Fruit fly (Drosophila melanogaster): ENCODE measurements around the gene yem.

The yem gene

dm6 chr3R:29122817-29123611 is at the start of gene yem, which contains the start of gene Ctl2 (continued):
- TF ChIP-seq pho (GFP tag; optimal IDR thresholded peaks at IDR 0.05) (peak; percentile 91), CG18262 (tag; optimal IDR thresholded peaks at IDR 0.05) (peak; percentile 68), pan (optimal IDR thresholded peaks at IDR 0.05) (no peak), pan (GFP tag; optimal IDR thresholded peaks at IDR 0.05 in 1 of 2, IDR thresholded peaks at IDR 0.05 in 1 of 2) (peak in 1 of 2 experiments; percentile 9), CG6683 (GFP tag; optimal IDR thresholded peaks at IDR 0.05) (peak; percentile 2), dati (GFP tag; IDR thresholded peaks at IDR 0.05) (no peak), CG9797 (GFP tag; optimal IDR thresholded peaks at IDR 0.05) (peak; percentile 37), Max (GFP tag; optimal IDR thresholded peaks at IDR 0.05) (peak; percentile 81), CG3407 (GFP tag; optimal IDR thresholded peaks at IDR 0.05) (peak; percentile 7), fd96Cb (tag; optimal IDR thresholded peaks at IDR 0.05) (peak; percentile 44), zfh1 (GFP tag; IDR thresholded peaks at IDR 0.05) (peak; percentile 75), pb (GFP tag; optimal IDR thresholded peaks at IDR 0.05) (peak; percentile 62), CG11093 (GFP tag; IDR thresholded peaks at IDR 0.05) (no peak; the same call in 2 of the 3 replicates), lilli (GFP tag; optimal IDR thresholded peaks at IDR 0.05) (peak; percentile 90), CG13424 (tag; optimal IDR thresholded peaks at IDR 0.05) (peak; percentile 71), aop (GFP tag; IDR thresholded peaks at IDR 0.05) (no peak; the same call in 1 of the 2 replicates), CG2712 (tag; optimal IDR thresholded peaks at IDR 0.05) (peak; percentile 68), dysf (GFP tag; IDR thresholded peaks at IDR 0.05) (peak; percentile 79), CG8924 (tag; optimal IDR thresholded peaks at IDR 0.05) (peak; percentile 50), CG7928 (GFP tag; optimal IDR thresholded peaks at IDR 0.05) (peak; percentile 95), sob (GFP tag; IDR thresholded peaks at IDR 0.05) (peak; percentile 75), ash1 (GFP tag; optimal IDR thresholded peaks at IDR 0.05) (peak; percentile 57), CG4854 (GFP tag; optimal IDR thresholded peaks at IDR 0.05) (peak; percentile 51), CG14667 (GFP tag; IDR thresholded peaks at IDR 0.05) (peak; percentile 62), peb (GFP tag; IDR thresholded peaks at IDR 0.05) (peak; percentile 22; the same call in 1 of the 2 replicates), jigr1 (GFP tag; IDR thresholded peaks at IDR 0.05) (peak; percentile 68; the same call in 2 of the 3 replicates), CG10321 (GFP tag; IDR thresholded peaks at IDR 0.05) (0 out of 2 replicates have a peak, but pooled peaks have one; percentile 20), CG10431 (GFP tag; optimal IDR thresholded peaks at IDR 0.05) (no peak), CG4707 (GFP tag; optimal IDR thresholded peaks at IDR 0.05) (no peak), crc (GFP tag; optimal IDR thresholded peaks at IDR 0.05) (peak; percentile 67), CG14014 (GFP tag; IDR thresholded peaks at IDR 0.05) (peak; percentile 44), mam (GFP tag; optimal IDR thresholded peaks at IDR 0.05) (peak; percentile 83), Vsx1 (GFP tag; optimal IDR thresholded peaks at IDR 0.05) (no peak), sug (tag; optimal IDR thresholded peaks at IDR 0.05) (peak; percentile 76), CG17568 (GFP tag; optimal IDR thresholded peaks at IDR 0.05) (no peak), CG11504 (tag; optimal IDR thresholded peaks at IDR 0.05) (no peak), h (optimal IDR thresholded peaks at IDR 0.05) (no peak), sna (GFP tag; IDR thresholded peaks at IDR 0.05; ENCODE audit: partially characterized antibody) (no peak), bbx (GFP tag; IDR thresholded peaks at IDR 0.05; ENCODE audit: partially characterized antibody) (peak; percentile 65), CG10274 (GFP tag; optimal IDR thresholded peaks at IDR 0.05) (peak; percentile 40), B-H2 (GFP tag; optimal IDR thresholded peaks at IDR 0.05) (peak; percentile 58), CG14710 (tag; optimal IDR thresholded peaks at IDR 0.05) (peak; percentile 82), emc (GFP tag; optimal IDR thresholded peaks at IDR 0.05) (peak; percentile 55), Oaz (GFP tag; IDR thresholded peaks at IDR 0.05) (peak; percentile 30; the same call in 1 of the 2 replicates), CG4328 (GFP tag; optimal IDR thresholded peaks at IDR 0.05) (peak; percentile 41), prd (optimal IDR thresholded peaks at IDR 0.05) (no peak), prd (GFP tag; IDR thresholded peaks at IDR 0.05) (peak; percentile 57; the same call in 2 of the 3 replicates), CG32767 (GFP tag; IDR thresholded peaks at IDR 0.05) (no peak), danr (GFP tag; IDR thresholded peaks at IDR 0.05) (no peak), YL-1 (GFP tag; optimal IDR thresholded peaks at IDR 0.05) (peak; percentile 60)

Data from whole organism, embryonic.